Fruit fly (Drosophila melanogaster): ENCODE data around the gene CG3226.

dm6 chrX:6694105-6694788 lies 40.2 kb upstream of the CG3226 start:
- TF ChIP-seq CG8478 (optimal IDR thresholded peaks at IDR 0.05) (no peak), CTCF (optimal IDR thresholded peaks at IDR 0.05) (no peak)
